Fruit fly (Drosophila melanogaster): ENCODE measurements around the gene CG14711.

The CG14711 gene

DNA sequence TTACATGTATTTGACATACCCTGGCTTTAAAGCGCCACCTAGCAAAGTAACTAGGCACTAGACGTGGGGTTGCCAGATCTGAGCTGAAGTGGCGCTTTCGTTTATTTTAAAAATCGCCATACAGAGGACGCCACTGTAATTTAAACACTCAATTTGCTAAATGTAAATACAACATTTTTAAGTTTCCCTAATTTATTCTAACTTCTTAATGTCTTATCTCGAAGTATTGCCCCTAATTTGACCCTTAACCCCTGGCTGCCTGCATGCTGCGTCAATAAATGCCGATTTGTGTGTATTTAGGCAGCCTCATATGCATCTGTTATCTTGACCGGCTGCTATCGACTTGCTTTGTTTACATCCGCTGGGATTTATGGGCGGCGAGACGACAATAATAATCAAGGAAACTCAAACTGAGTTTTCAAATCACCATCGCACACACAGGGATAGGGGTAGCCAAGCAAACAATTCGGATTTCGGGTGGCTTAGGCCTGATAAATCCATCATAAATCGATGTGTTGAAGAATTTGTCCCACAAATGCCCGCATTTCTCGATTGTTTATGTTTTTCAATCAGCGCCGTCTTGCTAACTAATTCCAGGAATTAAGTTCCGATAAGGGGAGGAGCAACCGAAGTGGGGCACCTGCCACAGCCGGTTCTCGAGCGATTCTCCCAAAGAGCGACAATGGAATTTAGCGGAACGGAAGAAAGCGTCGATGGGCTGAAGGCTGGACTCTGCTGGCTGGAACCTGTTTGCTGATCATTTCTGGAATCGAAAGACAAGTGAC, 9.7 kb upstream of the CG14711 start (continued):
- TF ChIP-seq Hmr (GFP tag; optimal IDR thresholded peaks at IDR 0.05) = peak; percentile 46
- peak; percentile 24 for TF ChIP-seq Sry-δ (GFP tag; optimal IDR thresholded peaks at IDR 0.05)
- peak; percentile 34; the same call in 1 of the 2 replicates for TF ChIP-seq ranshi (GFP tag; IDR thresholded peaks at IDR 0.05)
- no peak for TF ChIP-seq D (optimal IDR thresholded peaks at IDR 0.05)
- peak; percentile 29 for TF ChIP-seq D (GFP tag; optimal IDR thresholded peaks at IDR 0.05)
- TF ChIP-seq pan (optimal IDR thresholded peaks at IDR 0.05) = no peak
- TF ChIP-seq pan (GFP tag; optimal IDR thresholded peaks at IDR 0.05 in 1 of 2, IDR thresholded peaks at IDR 0.05 in 1 of 2) = peak in 1 of 2 experiments; percentile 57
- peak; percentile 21 for TF ChIP-seq sens-2 (GFP tag; IDR thresholded peaks at IDR 0.05)
- TF ChIP-seq Doc3 (GFP tag; IDR thresholded peaks at IDR 0.05; ENCODE audit: partially characterized antibody) = no peak
- peak; percentile 29 for TF ChIP-seq CG12769 (tag; optimal IDR thresholded peaks at IDR 0.05)
- peak; percentile 85 for TF ChIP-seq Xbp1 (GFP tag; optimal IDR thresholded peaks at IDR 0.05)
- TF ChIP-seq maf-S (GFP tag; optimal IDR thresholded peaks at IDR 0.05) = peak; percentile 18
- TF ChIP-seq CG15696 (tag; optimal IDR thresholded peaks at IDR 0.05) = peak; percentile 78
- peak; percentile 45 for TF ChIP-seq tio (GFP tag; optimal IDR thresholded peaks at IDR 0.05)
- TF ChIP-seq Atf6 (GFP tag; IDR thresholded peaks at IDR 0.05) = no peak
- TF ChIP-seq CG15601 (tag; optimal IDR thresholded peaks at IDR 0.05) = peak; percentile 46
- peak; percentile 68; the same call in 2 of the 3 replicates for TF ChIP-seq ci (GFP tag; IDR thresholded peaks at IDR 0.05)
- TF ChIP-seq fd102C (GFP tag; optimal IDR thresholded peaks at IDR 0.05) = peak; percentile 9
- TF ChIP-seq CG8281 (tag; optimal IDR thresholded peaks at IDR 0.05) = no peak
- peak; percentile 82 for TF ChIP-seq Chrac-16 (GFP tag; optimal IDR thresholded peaks at IDR 0.05)
- peak; percentile 3 for TF ChIP-seq gfzf (GFP tag; optimal IDR thresholded peaks at IDR 0.05)
- TF ChIP-seq CG18619 (GFP tag; optimal IDR thresholded peaks at IDR 0.05) = peak; percentile 32
- TF ChIP-seq CG3995 (GFP tag; optimal IDR thresholded peaks at IDR 0.05) = no peak
- peak; percentile 65; the same call in 1 of the 3 replicates for TF ChIP-seq knrl (GFP tag; IDR thresholded peaks at IDR 0.05; ENCODE audit: partially characterized antibody)
- no peak for TF ChIP-seq abd-A (tag; optimal IDR thresholded peaks at IDR 0.05)
- TF ChIP-seq Ravus (GFP tag; IDR thresholded peaks at IDR 0.05) = no peak; the same call in 1 of the 2 replicates
- no peak for TF ChIP-seq luna (GFP tag; optimal IDR thresholded peaks at IDR 0.05)
- TF ChIP-seq CG8089 (GFP tag; optimal IDR thresholded peaks at IDR 0.05) = peak; percentile 80
- no peak for TF ChIP-seq TFAM (GFP tag; optimal IDR thresholded peaks at IDR 0.05)
- no peak for TF ChIP-seq CG10321 (GFP tag; IDR thresholded peaks at IDR 0.05)
- TF ChIP-seq ab (GFP tag; optimal IDR thresholded peaks at IDR 0.05) = peak; percentile 29
- TF ChIP-seq CG43689 (GFP tag; IDR thresholded peaks at IDR 0.05) = no peak
- peak; percentile 75 for TF ChIP-seq HmgZ (tag; optimal IDR thresholded peaks at IDR 0.05)
- TF ChIP-seq CG11504 (tag; optimal IDR thresholded peaks at IDR 0.05) = peak; percentile 70
- peak; percentile 45 for TF ChIP-seq CG30431 (GFP tag; optimal IDR thresholded peaks at IDR 0.05)
- TF ChIP-seq CG31441 (GFP tag; IDR thresholded peaks at IDR 0.05) = peak; percentile 44; the same call in 1 of the 2 replicates
- no peak for TF ChIP-seq bigmax (GFP tag; optimal IDR thresholded peaks at IDR 0.05)
- TF ChIP-seq eve (GFP tag; optimal IDR thresholded peaks at IDR 0.05) = peak in 1 of 2 experiments; percentile 18
- peak; percentile 48 for TF ChIP-seq psq (GFP tag; optimal IDR thresholded peaks at IDR 0.05)
- TF ChIP-seq bbx (GFP tag; IDR thresholded peaks at IDR 0.05; ENCODE audit: partially characterized antibody) = peak; percentile 61
- no peak for TF ChIP-seq dati (GFP tag; IDR thresholded peaks at IDR 0.05)
- 0 out of 2 replicates have a peak, but pooled peaks have one; percentile 25 for TF ChIP-seq H2.0 (GFP tag; IDR thresholded peaks at IDR 0.05)
- TF ChIP-seq cad (GFP tag; optimal IDR thresholded peaks at IDR 0.05) = no peak
- TF ChIP-seq HHEX (GFP tag; optimal IDR thresholded peaks at IDR 0.05) = peak; percentile 31
- TF ChIP-seq ro (GFP tag; IDR thresholded peaks at IDR 0.05) = no peak
- TF ChIP-seq gsb (GFP tag; IDR thresholded peaks at IDR 0.05) = no peak
- TF ChIP-seq CG31224 (GFP tag; IDR thresholded peaks at IDR 0.05) = peak; percentile 35; the same call in 1 of the 2 replicates
- TF ChIP-seq B-H2 (GFP tag; optimal IDR thresholded peaks at IDR 0.05) = peak; percentile 40
- peak; percentile 69 for TF ChIP-seq CG1647 (GFP tag; optimal IDR thresholded peaks at IDR 0.05)
- no peak for TF ChIP-seq cwo (GFP tag; optimal IDR thresholded peaks at IDR 0.05)

Measured in whole organism, embryonic.